Fruit fly (Drosophila melanogaster) whole organism, larva: ENCODE measurements around the gene Hr96.

Experiments
- noc ChIP-seq: fragments of 200-800 bp; sonication (Bioruptor generic); optimal IDR thresholded peaks from 3 replicates; lab custom pipeline; 2019; ENCODE audit warnings: missing biosample characterization, mild to moderate bottlenecking, missing genetic modification characterization, moderate library complexity

The Hr96 gene

dm6 chr3R:25027281-25028219 is 2.5 kb downstream of the Hr96 start:
- peak; percentile 92 for TF ChIP-seq noc

DNA sequence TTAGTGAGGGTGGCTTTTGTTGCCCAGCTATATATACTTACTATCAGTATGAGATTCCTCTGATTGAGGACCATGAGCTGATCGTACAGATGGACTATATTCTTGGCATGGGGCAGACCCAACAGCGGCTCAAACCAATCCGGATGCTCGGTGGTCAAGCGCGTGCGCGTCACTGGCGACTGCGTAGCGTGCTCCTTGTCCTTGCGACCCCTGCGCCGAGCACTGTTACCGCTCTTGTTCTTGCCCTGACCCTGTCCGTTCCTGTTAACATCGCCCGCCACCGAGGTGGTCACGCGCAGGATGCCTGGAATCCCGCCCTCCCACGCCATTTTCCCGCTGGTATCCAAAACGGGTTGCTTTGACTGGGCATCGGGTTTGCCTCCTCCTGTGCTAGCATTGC is 7.7 kb downstream of the Hr96 start:
- no peak for TF ChIP-seq noc

- TF ChIP-seq noc, result no peak
These were observed 8.1 kb downstream of the Hr96 start, which contains the start of gene Smg6 for dm6 chr3R:25033142-25033586. Gene Smg6 (minus strand): TSS chr3R:25033465.

dm6 chr3R:25036644-25037043 is 11.6 kb downstream of the Hr96 start, which contains the start of gene CG31115:
Gene CG31115 (plus strand): TSS chr3R:25036944.
- no peak for TF ChIP-seq noc

dm6 chr3R:25039028-25039476 is 14.0 kb downstream of the Hr96 start, which contains the start of the genes Ythdf and bai:
Gene Ythdf (minus strand): TSS chr3R:25039249.
Gene bai (plus strand): TSS chr3R:25039374.
- no peak for TF ChIP-seq noc

- TF ChIP-seq noc, result no peak
These were observed 19.9 kb downstream of the Hr96 start, which contains the start of gene 5PtaseI for dm6 chr3R:25044816-25045551. Gene 5PtaseI (minus strand): TSS chr3R:25045151.

DNA sequence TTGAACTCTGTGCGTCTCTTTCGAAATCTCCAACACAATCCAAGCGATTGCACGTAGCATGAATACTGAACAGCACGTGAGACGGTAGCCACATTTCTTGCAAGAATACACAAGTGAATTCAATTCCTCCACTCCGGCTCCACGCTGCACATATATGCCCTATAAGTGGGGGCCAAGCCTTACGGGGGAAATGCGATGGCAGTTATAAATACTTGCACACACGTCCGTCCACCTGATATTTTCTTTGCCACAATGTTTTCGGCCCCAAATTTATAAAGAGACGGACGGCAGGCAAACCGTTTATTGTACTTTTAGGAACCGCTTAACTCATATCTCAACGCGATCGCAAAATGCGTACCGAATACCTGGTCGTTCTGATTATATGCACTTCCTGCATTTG is 21.0 kb downstream of the Hr96 start, which contains the start of gene CG11786:
Gene CG11786, plus strand, starts transcription at position 301 of the 400 bp plus-strand sequence.
- no peak for TF ChIP-seq noc

DNA sequence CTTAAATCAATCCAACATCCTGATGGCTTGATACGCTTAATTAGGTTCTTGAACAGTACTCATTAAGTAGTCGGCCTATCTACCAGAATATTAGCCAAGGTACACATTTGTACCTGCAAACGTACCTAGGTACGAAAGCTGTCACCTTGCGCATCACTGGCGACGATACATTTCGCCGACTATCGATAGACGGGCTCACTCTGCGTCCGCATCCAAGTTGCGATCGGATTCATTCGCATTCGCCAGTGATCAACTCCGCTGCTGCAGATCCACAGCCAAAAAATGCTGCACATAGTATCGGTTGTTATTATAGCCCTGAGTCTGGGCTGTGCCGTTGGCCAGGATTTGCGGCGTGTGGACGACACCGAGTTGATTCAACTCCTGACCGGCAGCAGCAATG is 22.5 kb downstream of the Hr96 start, which contains the start of gene CG11790:
Gene CG11790, plus strand, starts transcription at position 203 of the 400 bp plus-strand sequence.
- no peak for TF ChIP-seq noc

- TF ChIP-seq noc, result no peak
These were observed 24.3 kb downstream of the Hr96 start, which contains the start of gene CG11791 for dm6 chr3R:25049383-25049741. Gene CG11791 (plus strand): TSS chr3R:25049616.

dm6 chr3R:25049742-25050517 is 24.9 kb downstream of the Hr96 start:
- TF ChIP-seq noc, result peak; percentile 58

- no peak for TF ChIP-seq noc
These were observed 25.6 kb downstream of the Hr96 start for dm6 chr3R:25050649-25051048.

DNA sequence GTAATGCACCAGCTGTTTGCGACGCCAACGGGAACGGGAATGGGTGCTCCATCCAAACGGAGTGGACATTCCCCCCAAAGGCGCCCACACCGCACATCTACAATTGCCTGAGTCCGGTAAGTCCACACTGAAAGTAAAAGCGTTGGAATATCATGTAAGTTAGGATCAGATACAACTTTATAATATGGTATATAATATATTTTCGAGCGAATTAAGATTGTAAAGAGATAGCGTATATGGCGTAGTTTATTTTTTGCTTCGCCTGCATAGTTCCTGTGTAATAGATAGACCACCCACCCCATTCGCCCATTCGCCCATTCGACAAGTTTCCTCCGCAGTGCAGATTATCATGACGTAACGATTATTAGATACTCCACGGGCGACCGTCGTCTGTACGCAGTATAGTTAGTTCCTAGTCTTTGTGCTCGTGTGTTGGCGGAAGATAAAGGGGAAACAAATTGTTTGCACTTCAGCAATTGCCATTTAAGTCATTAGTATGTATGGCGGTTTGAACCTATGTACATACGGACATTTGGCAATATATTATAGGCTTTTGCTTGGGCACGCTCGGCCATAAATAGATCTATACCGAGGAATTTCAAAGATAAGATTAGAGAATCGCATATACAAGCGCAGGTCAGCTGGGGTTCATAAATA is 26.5 kb downstream of the Hr96 start:
- peak; percentile 46 for TF ChIP-seq noc

- peak; percentile 20 for TF ChIP-seq noc
These were observed 29.6 kb downstream of the Hr96 start, which contains the start of gene CG31109 for dm6 chr3R:25054451-25055188. Gene CG31109 (minus strand): TSS chr3R:25054653.

DNA sequence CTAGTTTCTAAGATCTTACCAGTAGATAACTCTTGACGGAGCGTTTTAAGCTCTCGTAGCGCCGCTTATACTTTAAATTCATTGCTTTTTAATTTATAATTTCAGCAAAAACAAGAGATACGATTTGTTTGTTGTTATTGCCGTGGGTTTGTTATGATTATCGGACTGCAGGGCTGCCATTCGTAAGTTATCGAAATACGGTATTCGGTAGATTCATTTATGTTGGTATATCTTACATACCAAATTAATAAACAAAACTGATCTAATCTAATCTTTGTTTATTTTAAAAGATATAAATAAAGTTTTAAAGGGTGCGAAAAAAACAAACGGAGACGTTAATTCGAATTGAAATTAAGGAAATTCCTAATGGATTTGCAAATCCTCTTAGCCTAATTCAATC is 31.0 kb downstream of the Hr96 start, which contains the start of the genes CG31111 and stac:
Gene CG31111, minus strand, starts transcription at position 162 of the 400 bp plus-strand sequence.
Gene stac, plus strand, starts transcription at position 271 of the 400 bp plus-strand sequence.
- no peak for TF ChIP-seq noc
